Fruit fly (Drosophila melanogaster): ENCODE measurements around the gene CG42535.

CG42535 gene

DNA sequence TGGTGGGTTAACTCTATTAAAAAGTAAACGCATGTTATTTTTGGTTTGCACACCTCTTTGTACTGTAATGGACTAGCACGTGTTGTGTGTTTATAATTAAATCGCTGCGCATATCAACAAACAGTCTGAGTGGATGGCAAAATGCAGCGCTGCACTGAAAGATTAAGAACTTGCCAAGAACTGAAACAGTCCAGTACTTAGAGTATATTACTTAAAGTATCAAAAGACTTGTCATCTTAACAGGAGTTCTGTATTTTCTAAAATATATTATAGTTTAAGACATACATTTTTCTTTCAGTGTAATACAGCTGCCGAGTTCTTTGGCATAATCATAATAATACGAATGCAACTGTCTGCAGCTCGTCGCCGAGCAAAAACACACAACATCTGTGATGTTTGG lies 17.7 kb upstream of the CG42535 start (continued):
- peak; percentile 12 for TF ChIP-seq CG6276 (GFP tag; optimal IDR thresholded peaks at IDR 0.05)
- peak; percentile 71; the same call in 2 of the 3 replicates for TF ChIP-seq CG6163 (GFP tag; IDR thresholded peaks at IDR 0.05)
- TF ChIP-seq pdm3 (GFP tag; optimal IDR thresholded peaks at IDR 0.05), result peak; percentile 35
- TF ChIP-seq dsx (GFP tag; optimal IDR thresholded peaks at IDR 0.05; ENCODE audit: poor library complexity, severe bottlenecking), result peak; percentile 48
- TF ChIP-seq topi (GFP tag; optimal IDR thresholded peaks at IDR 0.05), result peak; percentile 32
- TF ChIP-seq OdsH (GFP tag; optimal IDR thresholded peaks at IDR 0.05), result peak; percentile 53
- peak; percentile 0 for TF ChIP-seq CG1621 (tag; optimal IDR thresholded peaks at IDR 0.05)
- peak; percentile 67 for TF ChIP-seq eg (GFP tag; IDR thresholded peaks at IDR 0.05)

DNA sequence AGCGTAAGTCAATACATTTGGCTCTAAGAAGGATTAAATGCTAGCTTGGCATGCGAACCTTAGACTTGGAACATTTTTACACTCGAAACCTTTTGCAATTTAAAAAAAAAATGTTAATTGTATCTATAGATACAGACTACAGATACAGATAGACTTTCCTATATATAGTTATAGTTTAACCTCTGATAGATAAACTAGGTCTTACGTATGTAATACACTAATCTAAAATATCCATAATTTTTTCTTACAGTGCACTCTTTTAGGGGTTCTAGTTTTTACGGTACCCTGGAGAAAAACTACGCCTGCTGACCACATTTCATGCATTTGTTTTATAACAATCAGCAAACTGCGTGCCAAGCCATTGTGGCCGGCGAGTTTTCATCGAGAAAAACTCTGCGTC lies 16.4 kb upstream of the CG42535 start:
- TF ChIP-seq eg (GFP tag; IDR thresholded peaks at IDR 0.05), result 0 out of 3 replicates have a peak, but pooled peaks have one; percentile 14
- peak; percentile 54 for TF ChIP-seq CG15336 (GFP tag; IDR thresholded peaks at IDR 0.05)
- peak; percentile 14 for TF ChIP-seq CG32006 (GFP tag; optimal IDR thresholded peaks at IDR 0.05)
- peak; percentile 27 for TF ChIP-seq Eip78C (GFP tag)
- no peak for TF ChIP-seq Eip75B (GFP tag; optimal IDR thresholded peaks at IDR 0.05)
- no peak for TF ChIP-seq CG31627 (GFP tag; optimal IDR thresholded peaks at IDR 0.05)
- TF ChIP-seq CG8119 (GFP tag; IDR thresholded peaks at IDR 0.05), result peak; percentile 58; the same call in 2 of the 3 replicates

DNA sequence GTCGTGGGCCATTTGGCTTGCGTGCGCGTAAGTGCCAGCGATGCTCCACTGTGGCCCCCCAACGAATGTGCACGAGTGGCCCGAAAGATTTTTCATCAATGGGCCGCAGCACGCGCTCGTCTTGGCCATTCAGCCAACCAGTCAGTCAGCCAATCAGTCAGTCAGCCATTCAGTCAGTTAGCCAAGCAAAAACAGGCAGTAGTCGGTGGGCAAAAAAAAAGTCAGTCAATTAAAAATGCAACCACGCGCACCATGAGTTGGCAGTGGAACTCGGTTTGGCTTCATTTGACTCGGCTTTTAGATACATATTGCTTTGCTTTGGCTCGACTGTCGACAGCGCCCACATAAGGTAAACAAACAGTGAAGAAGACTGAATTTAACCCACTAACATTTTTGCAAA lies 15.2 kb upstream of the CG42535 start:
- no peak for TF ChIP-seq CG7368 (GFP tag; optimal IDR thresholded peaks at IDR 0.05)
- no peak for TF ChIP-seq CG31627 (GFP tag; optimal IDR thresholded peaks at IDR 0.05)
- TF ChIP-seq ss (GFP tag; optimal IDR thresholded peaks at IDR 0.05), result peak in 1 of 2 experiments; percentile 80
- no peak for TF ChIP-seq Sox15 (GFP tag; optimal IDR thresholded peaks at IDR 0.05)
- 0 out of 3 replicates have a peak, but pooled peaks have one; percentile 27 for TF ChIP-seq eg (GFP tag; IDR thresholded peaks at IDR 0.05)
- peak; percentile 21 for TF ChIP-seq Eip78C (GFP tag)
- TF ChIP-seq dac (GFP tag; optimal IDR thresholded peaks at IDR 0.05), result no peak
- no peak for TF ChIP-seq CG3032 (tag; optimal IDR thresholded peaks at IDR 0.05)
- TF ChIP-seq CG8319 (GFP tag; optimal IDR thresholded peaks at IDR 0.05), result no peak
- TF ChIP-seq CG3919 (GFP tag; optimal IDR thresholded peaks at IDR 0.05), result no peak
- TF ChIP-seq fd59A (GFP tag; optimal IDR thresholded peaks at IDR 0.05), result no peak
- TF ChIP-seq CG1621 (tag; optimal IDR thresholded peaks at IDR 0.05), result no peak
- no peak for TF ChIP-seq fd85E (GFP tag; optimal IDR thresholded peaks at IDR 0.05)
- no peak for TF ChIP-seq CG11294 (GFP tag; IDR thresholded peaks at IDR 0.05)
- TF ChIP-seq Smox (GFP tag; optimal IDR thresholded peaks at IDR 0.05), result no peak

DNA sequence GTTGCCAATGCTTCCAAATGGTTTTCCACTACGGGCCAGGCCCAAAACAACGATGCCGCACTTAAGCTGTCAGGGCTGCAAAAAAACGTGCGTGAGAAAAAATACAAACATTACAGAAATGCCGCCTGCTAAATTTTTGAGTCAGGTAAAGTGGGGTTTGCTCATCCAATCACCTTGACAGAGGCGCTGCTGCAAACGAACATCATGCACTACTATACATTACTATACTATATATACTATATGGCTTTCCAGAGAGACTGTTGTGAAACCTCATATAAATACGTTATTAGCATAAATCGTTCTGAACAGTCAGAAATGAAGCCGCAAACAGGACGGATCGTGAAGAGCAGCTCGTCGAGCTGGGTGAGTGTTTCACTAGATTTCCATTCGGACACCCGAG lies 12.5 kb upstream of the CG42535 start, which contains the start of gene CG14153:
Gene CG14153, plus strand, starts transcription at position 301 of the 400 bp plus-strand sequence.
- no peak for TF ChIP-seq fd59A (GFP tag; optimal IDR thresholded peaks at IDR 0.05)
- no peak for TF ChIP-seq fkh (GFP tag; optimal IDR thresholded peaks at IDR 0.05)
- no peak for TF ChIP-seq eg (GFP tag; IDR thresholded peaks at IDR 0.05)
- no peak for TF ChIP-seq Hr38 (GFP tag; optimal IDR thresholded peaks at IDR 0.05)
- TF ChIP-seq Sox15 (GFP tag; optimal IDR thresholded peaks at IDR 0.05), result no peak
- TF ChIP-seq Blimp-1 (GFP tag; optimal IDR thresholded peaks at IDR 0.05), result no peak
- no peak for TF ChIP-seq fd85E (GFP tag; optimal IDR thresholded peaks at IDR 0.05)
- TF ChIP-seq Eip75B (GFP tag; optimal IDR thresholded peaks at IDR 0.05), result no peak
- no peak for TF ChIP-seq CG10669 (GFP tag; optimal IDR thresholded peaks at IDR 0.05)
- TF ChIP-seq Eip78C (GFP tag), result no peak
- TF ChIP-seq CG15336 (GFP tag; IDR thresholded peaks at IDR 0.05), result no peak
- no peak for TF ChIP-seq OdsH (GFP tag; optimal IDR thresholded peaks at IDR 0.05)
- no peak for TF ChIP-seq net (GFP tag; optimal IDR thresholded peaks at IDR 0.05)
- no peak for TF ChIP-seq achi (GFP tag; optimal IDR thresholded peaks at IDR 0.05)
- TF ChIP-seq CG34406 (GFP tag; optimal IDR thresholded peaks at IDR 0.05), result no peak
- no peak for TF ChIP-seq CG31627 (GFP tag; optimal IDR thresholded peaks at IDR 0.05)

DNA sequence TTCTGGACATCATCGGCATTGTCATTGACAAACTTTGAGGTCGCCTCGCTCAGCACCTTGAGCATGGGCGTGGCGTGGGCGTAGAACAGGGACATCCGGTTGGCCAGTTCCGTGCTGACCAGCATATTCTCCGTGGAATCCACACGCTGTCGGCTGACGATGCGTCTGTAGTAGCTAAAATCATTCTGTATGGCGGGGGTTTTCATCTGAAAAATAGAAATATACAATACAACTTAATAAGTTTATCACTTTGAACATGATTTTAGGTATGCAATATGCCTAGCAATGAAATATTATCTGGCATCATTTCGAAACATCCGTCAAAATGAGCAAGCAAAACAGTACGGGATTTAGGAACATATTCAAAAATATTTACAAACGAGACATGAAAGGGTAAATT lies 10.9 kb upstream of the CG42535 start, which contains the start of gene CG14154:
Gene CG14154, plus strand, starts transcription at position 301 of the 400 bp plus-strand sequence.
- no peak for TF ChIP-seq CG6276 (GFP tag; optimal IDR thresholded peaks at IDR 0.05)
- no peak for TF ChIP-seq CG8632 (GFP tag; optimal IDR thresholded peaks at IDR 0.05)
- TF ChIP-seq spab (GFP tag; optimal IDR thresholded peaks at IDR 0.05), result no peak
- TF ChIP-seq Hr38 (GFP tag; optimal IDR thresholded peaks at IDR 0.05), result no peak
- TF ChIP-seq svp (GFP tag), result no peak
- no peak for TF ChIP-seq CG15336 (GFP tag; IDR thresholded peaks at IDR 0.05)
- no peak for TF ChIP-seq Lpt (GFP tag; optimal IDR thresholded peaks at IDR 0.05)
